Worm (Caenorhabditis elegans) whole organism, early embryonic: ENCODE measurements around the gene C05E11.3.

Experiments
- B0310.2 ChIP-seq: sonication (generic microtip); optimal IDR thresholded peaks from 2 replicates; lab custom pipeline; 2016; ENCODE audit warnings: mild to moderate bottlenecking, missing genetic modification characterization, missing compliant biosample characterization
- F13C5.2 ChIP-seq: sonication (generic microtip); optimal IDR thresholded peaks from 2 replicates; lab custom pipeline; 2017; ENCODE audit warnings: mild to moderate bottlenecking, missing genetic modification characterization, inconsistent platforms, missing compliant biosample characterization
- aly-1 ChIP-seq: sonication (generic microtip); optimal IDR thresholded peaks from 2 replicates; lab custom pipeline; 2016; ENCODE audit warnings: missing genetic modification characterization, missing compliant biosample characterization
- ama-1 ChIP-seq: fragments of 150-350 bp; optimal IDR thresholded peaks from 2 replicates; lab custom pipeline; 2014
- ceh-13 ChIP-seq: fragments of 200-800 bp; sonication (Bioruptor generic); optimal IDR thresholded peaks from 2 replicates; lab custom pipeline; 2018; ENCODE audit warnings: mild to moderate bottlenecking, missing genetic modification characterization, missing compliant biosample characterization
- ceh-36 ChIP-seq: sonication (generic microtip); optimal IDR thresholded peaks from 2 replicates; lab custom pipeline; 2016; ENCODE audit warnings: missing genetic modification characterization, inconsistent platforms, missing compliant biosample characterization
- ets-7 ChIP-seq: sonication (generic microtip); optimal IDR thresholded peaks from 2 replicates; lab custom pipeline; 2016; ENCODE audit warnings: missing genotype, missing genetic modification characterization, missing compliant biosample characterization
- flt-1 ChIP-seq: fragments of 200-800 bp; sonication (Bioruptor generic); IDR thresholded peaks from 2 replicates; pipeline ENCODE4 v1.3.6; 2022; ENCODE audit warnings: missing genetic modification characterization, missing compliant biosample characterization
- hmbx-1 ChIP-seq: sonication (generic microtip); optimal IDR thresholded peaks from 2 replicates; lab custom pipeline; 2016; ENCODE audit warnings: mild to moderate bottlenecking, missing genetic modification characterization, missing compliant biosample characterization
- hmg-4 ChIP-seq: fragments of 200-800 bp; sonication (Bioruptor generic); optimal IDR thresholded peaks from 2 replicates; lab custom pipeline; 2018; ENCODE audit warnings: mild to moderate bottlenecking, missing genetic modification characterization, missing compliant biosample characterization
- hnd-1 ChIP-seq: sonication (generic microtip); optimal IDR thresholded peaks from 2 replicates; lab custom pipeline; 2016; ENCODE audit warnings: missing genetic modification characterization, missing compliant biosample characterization
- pes-1 ChIP-seq: fragments of 200-800 bp; sonication (Bioruptor generic); IDR thresholded peaks from 2 replicates; pipeline ENCODE4 v1.3.6; 2022; ENCODE audit warnings: missing genetic modification reagents, missing genetic modification characterization, missing compliant biosample characterization
- scrt-1 ChIP-seq: fragments of 200-800 bp; sonication (Bioruptor generic); IDR thresholded peaks from 2 replicates; pipeline ENCODE4 v1.3.6; 2022; ENCODE audit warnings: missing genetic modification characterization, missing compliant biosample characterization
- sea-1 ChIP-seq: fragments of 200-800 bp; sonication (Bioruptor generic); conservative IDR thresholded peaks from 2 replicates; pipeline ENCODE4 v1.3.6; 2022; ENCODE audit warnings: missing genetic modification characterization, missing compliant biosample characterization
- tbx-11 ChIP-seq: fragments of 200-800 bp; sonication (Bioruptor generic); IDR thresholded peaks from 2 replicates; pipeline ENCODE4 v1.3.6; 2022; ENCODE audit warnings: missing genetic modification characterization, missing compliant biosample characterization
- tbx-37 ChIP-seq: fragments of 200-800 bp; sonication (Bioruptor generic); conservative IDR thresholded peaks from 2 replicates; pipeline ENCODE4 v1.3.6; 2022; ENCODE audit warnings: missing genetic modification reagents, missing genetic modification characterization, missing compliant biosample characterization
- tra-4 ChIP-seq: sonication (generic microtip); optimal IDR thresholded peaks from 2 replicates; lab custom pipeline; 2017; ENCODE audit warnings: missing genetic modification characterization, missing compliant biosample characterization

The C05E11.3 gene

ce11 chrX:4550987-4551386 is 27.1 kb upstream of the C05E11.3 start:
- no peak for TF ChIP-seq hmbx-1 (tag; lab: Kevin White, UChicago)
- TF ChIP-seq hmg-4 (GFP tag; lab: Kevin White, UChicago), result peak; percentile 8

DNA sequence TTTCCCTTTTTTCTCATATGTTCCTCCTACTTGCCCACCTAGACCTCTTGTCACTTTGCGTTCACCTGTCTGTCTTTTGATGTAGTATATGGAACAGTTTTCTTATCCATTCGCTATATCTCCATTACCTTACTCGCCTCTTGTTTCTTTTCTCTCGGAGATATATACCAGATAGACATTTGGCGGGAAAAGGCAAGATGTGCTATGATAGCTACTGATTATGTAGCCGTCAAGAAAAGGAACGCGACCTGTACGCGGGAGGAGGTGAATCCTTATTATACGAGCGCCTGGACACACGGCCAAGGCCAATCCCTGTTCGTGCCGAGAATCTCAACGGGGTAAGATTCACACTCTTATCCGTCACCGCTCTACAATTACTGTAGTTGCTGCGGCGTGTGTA is 25.0 kb upstream of the C05E11.3 start:
- TF ChIP-seq tbx-37 (GFP tag; lab: Robert Waterston, UW) (no peak), pes-1 (GFP tag; lab: Robert Waterston, UW) (no peak), hmg-4 (GFP tag; lab: Kevin White, UChicago) (no peak), hmbx-1 (tag; lab: Kevin White, UChicago) (no peak), scrt-1 (GFP tag; lab: Robert Waterston, UW) (no peak), tbx-11 (no peak), ets-7 (tag; lab: Kevin White, UChicago) (no peak), sea-1 (GFP tag; lab: Robert Waterston, UW) (no peak), aly-1 (no peak), flt-1 (no peak), ama-1 (lab: Kevin White, UChicago) (no peak), B0310.2 (tag; lab: Kevin White, UChicago) (no peak), ceh-36 (tag; lab: Kevin White, UChicago) (no peak), tra-4 (tag; lab: Kevin White, UChicago) (no peak), ceh-13 (GFP tag; lab: Kevin White, UChicago) (no peak), hnd-1 (tag; lab: Kevin White, UChicago) (no peak), F13C5.2 (no peak)

ce11 chrX:4553491-4553890 is 24.6 kb upstream of the C05E11.3 start:
- TF ChIP-seq ama-1 (lab: Kevin White, UChicago) (no peak), tbx-37 (GFP tag; lab: Robert Waterston, UW) (no peak), B0310.2 (tag; lab: Kevin White, UChicago) (no peak), F13C5.2 (no peak)

DNA sequence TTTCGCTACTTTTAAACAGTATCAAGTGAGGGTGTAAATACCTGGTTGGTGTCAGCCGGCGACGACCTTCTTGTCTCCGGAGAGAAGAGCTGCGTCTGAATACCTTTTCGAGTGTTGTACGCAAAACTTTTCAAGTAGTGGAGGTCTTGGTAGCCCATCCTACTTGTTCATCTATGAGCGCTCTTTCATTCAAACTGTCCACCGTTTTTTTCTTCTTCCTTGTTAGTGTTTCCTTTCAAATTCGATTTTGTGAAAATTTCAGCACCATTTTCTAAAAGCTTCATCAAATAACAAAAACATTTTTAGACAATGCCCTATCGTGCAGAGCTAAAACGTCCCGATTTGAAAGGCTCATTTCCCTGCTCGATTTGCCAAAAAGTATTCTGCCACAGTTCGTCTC is 23.7 kb upstream of the C05E11.3 start, which contains the start of gene ham-2:
Gene ham-2, plus strand, starts transcription at position 301 of the 400 bp plus-strand sequence.
- TF ChIP-seq flt-1 (no peak), hmg-4 (GFP tag; lab: Kevin White, UChicago) (no peak), scrt-1 (GFP tag; lab: Robert Waterston, UW) (no peak), tra-4 (tag; lab: Kevin White, UChicago) (no peak), ama-1 (lab: Kevin White, UChicago) (no peak), aly-1 (no peak)

DNA sequence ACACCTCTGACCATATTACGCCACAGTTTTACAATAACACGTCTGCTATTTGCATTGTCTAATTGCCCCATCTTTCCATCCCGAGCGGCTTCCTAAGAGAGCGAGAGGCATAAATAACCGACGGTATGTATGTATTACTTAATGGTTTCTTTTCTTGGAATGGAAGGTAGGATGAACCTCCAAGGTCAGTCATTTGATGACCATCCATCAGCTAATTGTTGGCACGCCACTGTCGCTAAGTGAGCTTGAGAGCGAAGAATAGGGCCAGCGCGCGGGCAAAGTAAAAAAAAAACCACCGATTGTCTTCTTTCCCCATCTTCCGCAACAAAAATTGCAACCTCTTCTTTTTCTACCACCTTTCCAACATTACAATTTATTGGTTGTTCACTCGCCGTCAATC is 22.0 kb upstream of the C05E11.3 start:
- TF ChIP-seq aly-1, result no peak
- no peak for TF ChIP-seq pes-1 (GFP tag; lab: Robert Waterston, UW)
- TF ChIP-seq tbx-11, result no peak
- TF ChIP-seq F13C5.2, result no peak
- TF ChIP-seq sea-1 (GFP tag; lab: Robert Waterston, UW), result no peak
- TF ChIP-seq tbx-37 (GFP tag; lab: Robert Waterston, UW), result no peak
- TF ChIP-seq ceh-13 (GFP tag; lab: Kevin White, UChicago), result no peak
- TF ChIP-seq ceh-36 (tag; lab: Kevin White, UChicago), result no peak
- no peak for TF ChIP-seq hmg-4 (GFP tag; lab: Kevin White, UChicago)
- TF ChIP-seq hmbx-1 (tag; lab: Kevin White, UChicago), result no peak
- no peak for TF ChIP-seq flt-1
- no peak for TF ChIP-seq tra-4 (tag; lab: Kevin White, UChicago)
- TF ChIP-seq ama-1 (lab: Kevin White, UChicago), result no peak
- no peak for TF ChIP-seq hnd-1 (tag; lab: Kevin White, UChicago)
- TF ChIP-seq B0310.2 (tag; lab: Kevin White, UChicago), result no peak
- no peak for TF ChIP-seq ets-7 (tag; lab: Kevin White, UChicago)
- no peak for TF ChIP-seq scrt-1 (GFP tag; lab: Robert Waterston, UW)

- TF ChIP-seq ceh-36 (tag; lab: Kevin White, UChicago) (no peak), scrt-1 (GFP tag; lab: Robert Waterston, UW) (no peak), ama-1 (lab: Kevin White, UChicago) (no peak), hnd-1 (tag; lab: Kevin White, UChicago) (no peak), tbx-11 (no peak), hmbx-1 (tag; lab: Kevin White, UChicago) (no peak), ets-7 (tag; lab: Kevin White, UChicago) (no peak), flt-1 (no peak), sea-1 (GFP tag; lab: Robert Waterston, UW) (no peak), tbx-37 (GFP tag; lab: Robert Waterston, UW) (no peak), aly-1 (no peak), ceh-13 (GFP tag; lab: Kevin White, UChicago) (no peak), B0310.2 (tag; lab: Kevin White, UChicago) (no peak)
These were observed 16.2 kb upstream of the C05E11.3 start, which contains the start of gene C05E11.6 for ce11 chrX:4561863-4562262. TSS of gene C05E11.6 (plus strand) at chrX:4562163.

DNA sequence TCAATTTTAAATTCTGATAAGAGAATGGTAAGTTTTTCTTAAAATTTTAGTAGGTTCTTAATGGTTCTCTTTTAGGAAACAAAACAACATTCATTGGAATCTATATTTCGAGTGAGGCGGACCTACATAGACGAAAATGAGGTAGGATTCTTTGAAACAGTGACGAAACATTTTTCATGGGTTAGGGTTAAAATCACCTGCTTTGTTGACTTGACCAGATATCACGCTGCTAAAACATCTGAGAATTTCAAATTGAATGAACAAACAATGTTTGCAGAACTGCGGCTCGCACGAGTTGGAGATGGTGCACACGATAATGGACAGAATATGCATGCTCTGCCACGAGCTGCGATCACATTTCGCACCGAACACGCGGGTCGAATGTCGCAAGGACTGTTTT is 15.8 kb upstream of the C05E11.3 start:
- TF ChIP-seq sea-1 (GFP tag; lab: Robert Waterston, UW), result no peak
- TF ChIP-seq hnd-1 (tag; lab: Kevin White, UChicago), result no peak
- TF ChIP-seq ceh-36 (tag; lab: Kevin White, UChicago), result no peak
- TF ChIP-seq tbx-37 (GFP tag; lab: Robert Waterston, UW), result no peak

ce11 chrX:4564717-4565316 is 13.2 kb upstream of the C05E11.3 start, which contains the start of gene amt-4:
TSS of gene amt-4 (plus strand) at chrX:4565302.
- TF ChIP-seq hnd-1 (tag; lab: Kevin White, UChicago) (no peak), ceh-36 (tag; lab: Kevin White, UChicago) (no peak), B0310.2 (tag; lab: Kevin White, UChicago) (no peak), ceh-13 (GFP tag; lab: Kevin White, UChicago) (no peak), aly-1 (no peak), sea-1 (GFP tag; lab: Robert Waterston, UW) (no peak), hmg-4 (GFP tag; lab: Kevin White, UChicago) (no peak), F13C5.2 (no peak), tbx-11 (no peak), tbx-37 (GFP tag; lab: Robert Waterston, UW) (no peak), tra-4 (tag; lab: Kevin White, UChicago) (no peak)
